Fruit fly (Drosophila melanogaster) Kc167 (cell line): ENCODE measurements around the gene CG4991.

ENCODE experiments used
- Sin3A ChIP-seq: fragments of >200 bp; optimal IDR thresholded peaks from 2 replicates; lab custom pipeline; 2018; ENCODE audit warnings: missing external identifiers
- h ChIP-seq: fragments of >200 bp; optimal IDR thresholded peaks from 3 replicates; lab custom pipeline; 2018; ENCODE audit warnings: missing external identifiers

DNA sequence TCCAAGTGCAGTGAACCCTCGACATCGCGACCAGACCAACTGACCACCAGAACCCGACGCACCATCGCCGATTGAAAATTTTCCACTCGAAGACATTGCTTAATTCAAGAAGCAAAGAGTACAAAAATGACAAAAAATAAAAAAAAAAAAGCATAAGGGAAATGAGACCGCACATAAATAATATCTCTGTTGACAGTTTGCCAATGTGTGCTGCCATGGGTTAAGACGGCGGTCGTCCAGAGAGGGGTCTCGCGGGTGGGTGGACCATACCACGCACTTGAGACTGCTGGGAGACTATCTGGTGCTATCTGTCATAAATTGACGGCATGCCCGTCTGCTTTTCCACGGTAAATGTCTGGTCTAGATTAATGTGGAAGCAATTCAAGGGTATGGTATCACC lies 1.8 kb downstream of the CG4991 start:
- TF ChIP-seq Sin3A (no peak), h (no peak)
